Worm (Caenorhabditis elegans) whole organism, mixed stage, embryonic: ENCODE data around the gene rpl-6.

ENCODE experiments used
- M03D4.4 ChIP-seq: sonication (generic microtip); optimal IDR thresholded peaks from 2 replicates; lab custom pipeline; 2017; ENCODE audit warnings: mild to moderate bottlenecking, missing genetic modification characterization, missing compliant biosample characterization
- bed-3 ChIP-seq: fragments of 200-800 bp; sonication (Bioruptor generic); optimal IDR thresholded peaks from 3 replicates; lab custom pipeline; 2018; ENCODE audit warnings: mild to moderate bottlenecking, missing genetic modification characterization, moderate library complexity, missing compliant biosample characterization
- blmp-1 ChIP-seq: fragments of 150-350 bp; optimal IDR thresholded peaks from 2 replicates; lab custom pipeline; 2014; ENCODE audit warnings: missing biosample characterization, missing genetic modification characterization
- ceh-83 ChIP-seq: fragments of 200-800 bp; sonication (Bioruptor generic); optimal IDR thresholded peaks from 2 replicates; lab custom pipeline; 2018; ENCODE audit warnings: mild to moderate bottlenecking, missing genetic modification characterization, missing compliant biosample characterization
- ces-1 ChIP-seq: fragments of 150-350 bp; optimal IDR thresholded peaks from 2 replicates; lab custom pipeline; 2014; ENCODE audit warnings: missing biosample characterization, missing genetic modification reagents, missing genetic modification characterization
- drap-1 ChIP-seq: fragments of 200-800 bp; sonication (Bioruptor generic); optimal IDR thresholded peaks from 3 replicates; lab custom pipeline; 2018; ENCODE audit warnings: mild to moderate bottlenecking, missing genetic modification characterization, missing compliant biosample characterization
- elt-1 ChIP-seq: sonication (generic microtip); optimal IDR thresholded peaks from 2 replicates; lab custom pipeline; 2017; ENCODE audit warnings: missing genetic modification characterization, mild to moderate bottlenecking, missing compliant biosample characterization, antibody characterized with exemption, moderate library complexity, borderline replicate concordance; ENCODE audit not compliant: insufficient read depth
- elt-3 ChIP-seq: fragments of 150-350 bp; optimal IDR thresholded peaks from 2 replicates; lab custom pipeline; 2014; ENCODE audit warnings: missing biosample characterization, missing genetic modification characterization
- flh-1 ChIP-seq: fragments of 200-800 bp; sonication (Bioruptor generic); optimal IDR thresholded peaks from 2 replicates; lab custom pipeline; 2018; ENCODE audit warnings: mild to moderate bottlenecking, missing genetic modification characterization, moderate library complexity, missing compliant biosample characterization
- ham-2 ChIP-seq: fragments of 200-800 bp; sonication (Bioruptor generic); optimal IDR thresholded peaks from 2 replicates; lab custom pipeline; 2018; ENCODE audit warnings: mild to moderate bottlenecking, missing genetic modification characterization, missing compliant biosample characterization
- hlh-1 ChIP-seq: fragments of 150-350 bp; optimal IDR thresholded peaks from 2 replicates; lab custom pipeline; 2014; ENCODE audit warnings: missing biosample characterization, missing genetic modification reagents, missing genetic modification characterization
- lin-13 ChIP-seq: fragments of 150-350 bp; optimal IDR thresholded peaks from 2 replicates; lab custom pipeline; 2014; ENCODE audit warnings: missing biosample characterization, missing genetic modification characterization
- lin-32 ChIP-seq: fragments of 200-800 bp; sonication (Bioruptor generic); optimal IDR thresholded peaks from 2 replicates; lab custom pipeline; 2018; ENCODE audit warnings: mild to moderate bottlenecking, missing genetic modification characterization, missing compliant biosample characterization
- lsy-2 ChIP-seq: fragments of 150-350 bp; optimal IDR thresholded peaks from 2 replicates; lab custom pipeline; 2014; ENCODE audit warnings: missing biosample characterization, missing genetic modification characterization
- mab-5 ChIP-seq: fragments of 150-350 bp; optimal IDR thresholded peaks from 2 replicates; lab custom pipeline; 2014; ENCODE audit warnings: missing biosample characterization, missing genetic modification characterization
- mep-1 ChIP-seq: fragments of 150-350 bp; optimal IDR thresholded peaks from 2 replicates; lab custom pipeline; 2017; ENCODE audit warnings: missing biosample characterization, missing genetic modification reagents, missing genetic modification characterization, inconsistent platforms
- mls-2 ChIP-seq: sonication (generic microtip); optimal IDR thresholded peaks from 2 replicates; lab custom pipeline; 2016; ENCODE audit warnings: mild to moderate bottlenecking, missing genetic modification characterization, moderate library complexity, missing compliant biosample characterization
- nhr-12 ChIP-seq: fragments of 150-350 bp; optimal IDR thresholded peaks from 2 replicates; lab custom pipeline; 2014; ENCODE audit warnings: missing biosample characterization, missing genetic modification characterization
- nhr-2 ChIP-seq: fragments of 150-350 bp; optimal IDR thresholded peaks from 2 replicates; lab custom pipeline; 2014; ENCODE audit warnings: missing biosample characterization, missing genetic modification characterization
- nhr-237 ChIP-seq: fragments of 150-350 bp; optimal IDR thresholded peaks from 2 replicates; lab custom pipeline; 2014; ENCODE audit warnings: missing biosample characterization, missing genetic modification characterization
- nhr-28 ChIP-seq: fragments of 150-350 bp; optimal IDR thresholded peaks from 2 replicates; lab custom pipeline; 2014; ENCODE audit warnings: missing biosample characterization, missing genetic modification characterization
- nhr-76 ChIP-seq: sonication (generic microtip); optimal IDR thresholded peaks from 2 replicates; lab custom pipeline; 2017; ENCODE audit warnings: missing biosample characterization, missing genetic modification characterization
- pha-4 ChIP-seq: fragments of 150-350 bp; optimal IDR thresholded peaks from 2 replicates; lab custom pipeline; 2018; ENCODE audit warnings: missing biosample characterization, missing genetic modification reagents, missing genetic modification characterization
- sem-2 ChIP-seq: fragments of 200-800 bp; sonication (Bioruptor generic); optimal IDR thresholded peaks from 2 replicates; lab custom pipeline; 2018; ENCODE audit warnings: mild to moderate bottlenecking, missing genetic modification characterization, missing compliant biosample characterization
- snpc-4 ChIP-seq: fragments of 150-350 bp; optimal IDR thresholded peaks from 2 replicates; lab custom pipeline; 2014; ENCODE audit warnings: missing biosample characterization, missing genetic modification characterization
- sptf-1 ChIP-seq: sonication (generic microtip); optimal IDR thresholded peaks from 2 replicates; lab custom pipeline; 2017; ENCODE audit warnings: mild to moderate bottlenecking, missing genetic modification characterization, moderate library complexity, missing compliant biosample characterization
- tbx-8 ChIP-seq: fragments of 200-800 bp; sonication (Bioruptor generic); optimal IDR thresholded peaks from 2 replicates; lab custom pipeline; 2018; ENCODE audit warnings: mild to moderate bottlenecking, missing genetic modification characterization, moderate library complexity, missing compliant biosample characterization
- unc-120 ChIP-seq: sonication (generic microtip); optimal IDR thresholded peaks from 2 replicates; lab custom pipeline; 2017; ENCODE audit warnings: missing genetic modification characterization, missing compliant biosample characterization; ENCODE audit not compliant: poor library complexity, severe bottlenecking
- unc-39 ChIP-seq: fragments of 150-350 bp; optimal IDR thresholded peaks from 2 replicates; lab custom pipeline; 2014; ENCODE audit warnings: missing biosample characterization, missing genetic modification characterization
- unc-62 ChIP-seq: fragments of 150-350 bp; optimal IDR thresholded peaks from 2 replicates; lab custom pipeline; 2014; ENCODE audit warnings: missing biosample characterization, missing genetic modification reagents, missing genetic modification characterization
- zip-8 ChIP-seq: fragments of 150-350 bp; optimal IDR thresholded peaks from 2 replicates; lab custom pipeline; 2014; ENCODE audit warnings: missing biosample characterization, missing genetic modification characterization
- ztf-11 ChIP-seq: fragments of 150-350 bp; optimal IDR thresholded peaks from 2 replicates; lab custom pipeline; 2014; ENCODE audit warnings: missing biosample characterization, missing genetic modification characterization

Gene rpl-6

DNA sequence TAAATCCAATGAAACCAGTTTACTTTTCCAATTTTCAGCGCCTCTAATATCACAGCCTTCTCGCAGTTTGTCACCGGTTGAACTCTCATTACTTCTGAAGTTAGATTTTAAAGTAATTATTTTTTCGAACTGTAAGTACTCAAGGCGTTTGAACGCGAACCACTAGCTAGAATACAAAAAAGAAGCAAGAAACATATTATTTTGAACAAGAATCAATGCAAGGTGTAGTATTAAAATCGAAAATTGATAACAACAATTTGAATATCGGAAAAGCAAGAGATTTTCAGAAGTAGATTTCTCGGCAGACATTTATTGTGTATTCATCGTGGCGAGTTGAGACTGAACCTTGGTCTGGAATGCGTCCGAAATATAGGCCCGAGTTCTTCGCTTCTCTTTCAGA, 10.3 kb upstream of the rpl-6 start, which contains the start of gene exos-9:
Gene exos-9 (minus strand): TSS at position 101 of the 400 bp plus-strand sequence.
- TF ChIP-seq ztf-11, result no peak
- TF ChIP-seq drap-1, result no peak
- TF ChIP-seq nhr-237, result no peak
- TF ChIP-seq lin-32 (GFP tag; lab: Kevin White, UChicago), result no peak
- no peak for TF ChIP-seq unc-62 (GFP tag; lab: Kevin White, UChicago)
- TF ChIP-seq mep-1, result no peak
- TF ChIP-seq mls-2 (tag; lab: Kevin White, UChicago), result no peak
- TF ChIP-seq sptf-1, result no peak
- TF ChIP-seq M03D4.4 (tag; lab: Kevin White, UChicago), result no peak
- no peak for TF ChIP-seq mab-5

DNA sequence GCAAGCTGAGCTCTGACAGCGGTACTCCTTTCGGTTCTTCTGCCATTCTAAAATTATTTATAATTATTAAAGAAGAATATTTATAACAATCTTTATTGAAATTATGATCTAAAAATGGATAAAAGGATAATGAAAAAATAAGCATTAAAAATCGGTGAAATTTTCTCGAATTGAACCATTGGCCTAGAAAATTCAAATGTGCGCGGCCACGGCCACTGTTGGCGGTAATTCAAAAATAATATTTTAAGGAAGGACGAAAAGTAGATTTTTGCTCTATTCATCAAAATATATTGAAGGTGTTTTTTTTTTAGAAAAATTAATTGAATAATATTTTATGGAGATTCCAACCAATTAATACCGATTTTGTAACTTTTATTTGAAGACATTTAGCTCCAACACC, 9.4 kb upstream of the rpl-6 start, which contains the start of gene pfd-5:
Gene pfd-5 (minus strand): TSS at position 47 of the 400 bp plus-strand sequence.
- TF ChIP-seq zip-8 (no peak), nhr-2 (tag; lab: Kevin White, UChicago) (peak; percentile 4), nhr-12 (tag; lab: Kevin White, UChicago) (no peak), lin-32 (GFP tag; lab: Kevin White, UChicago) (no peak), unc-62 (GFP tag; lab: Kevin White, UChicago) (no peak), elt-3 (no peak), nhr-76 (no peak), pha-4 (tag; lab: Kevin White, UChicago) (peak; percentile 24), mab-5 (no peak), ztf-11 (no peak), nhr-237 (peak; percentile 39), flh-1 (no peak), sem-2 (GFP tag; lab: Kevin White, UChicago) (no peak), tbx-8 (GFP tag; lab: Kevin White, UChicago) (no peak), unc-39 (tag; lab: Kevin White, UChicago) (no peak), bed-3 (GFP tag; lab: Kevin White, UChicago) (no peak), snpc-4 (tag; lab: Kevin White, UChicago) (no peak), elt-1 (tag; lab: Kevin White, UChicago) (no peak), lsy-2 (tag; lab: Kevin White, UChicago) (peak; percentile 65), nhr-28 (no peak), sptf-1 (peak; percentile 66), lin-13 (tag; lab: Kevin White, UChicago) (no peak), M03D4.4 (tag; lab: Kevin White, UChicago) (no peak), ces-1 (GFP tag; lab: Kevin White, UChicago) (peak; percentile 28), ham-2 (GFP tag; lab: Kevin White, UChicago) (no peak)

DNA sequence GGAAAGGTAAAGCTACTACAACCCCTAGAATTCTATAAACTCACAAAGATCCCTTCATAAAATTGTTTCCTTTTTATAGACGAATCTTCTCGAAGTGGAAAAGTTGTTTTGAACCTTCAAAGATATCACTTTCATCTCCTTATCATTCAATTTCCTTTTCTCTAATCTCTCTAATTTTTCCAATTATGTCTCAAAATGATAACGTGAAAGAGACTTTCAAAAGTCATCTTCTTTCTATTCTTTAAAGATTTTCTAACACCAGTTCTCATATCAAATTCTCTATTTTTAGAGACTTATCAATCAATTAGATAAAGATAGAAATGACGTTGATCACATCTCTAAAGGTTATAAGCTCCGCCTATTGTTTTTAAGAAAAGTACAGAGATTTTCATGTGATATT, 8.8 kb upstream of the rpl-6 start:
- TF ChIP-seq blmp-1 (tag; lab: Kevin White, UChicago), result peak; percentile 17
- TF ChIP-seq lin-13 (tag; lab: Kevin White, UChicago), result no peak
- TF ChIP-seq ceh-83, result no peak
- TF ChIP-seq mls-2 (tag; lab: Kevin White, UChicago), result no peak
- TF ChIP-seq, all 35 proteins: peak for 1

DNA sequence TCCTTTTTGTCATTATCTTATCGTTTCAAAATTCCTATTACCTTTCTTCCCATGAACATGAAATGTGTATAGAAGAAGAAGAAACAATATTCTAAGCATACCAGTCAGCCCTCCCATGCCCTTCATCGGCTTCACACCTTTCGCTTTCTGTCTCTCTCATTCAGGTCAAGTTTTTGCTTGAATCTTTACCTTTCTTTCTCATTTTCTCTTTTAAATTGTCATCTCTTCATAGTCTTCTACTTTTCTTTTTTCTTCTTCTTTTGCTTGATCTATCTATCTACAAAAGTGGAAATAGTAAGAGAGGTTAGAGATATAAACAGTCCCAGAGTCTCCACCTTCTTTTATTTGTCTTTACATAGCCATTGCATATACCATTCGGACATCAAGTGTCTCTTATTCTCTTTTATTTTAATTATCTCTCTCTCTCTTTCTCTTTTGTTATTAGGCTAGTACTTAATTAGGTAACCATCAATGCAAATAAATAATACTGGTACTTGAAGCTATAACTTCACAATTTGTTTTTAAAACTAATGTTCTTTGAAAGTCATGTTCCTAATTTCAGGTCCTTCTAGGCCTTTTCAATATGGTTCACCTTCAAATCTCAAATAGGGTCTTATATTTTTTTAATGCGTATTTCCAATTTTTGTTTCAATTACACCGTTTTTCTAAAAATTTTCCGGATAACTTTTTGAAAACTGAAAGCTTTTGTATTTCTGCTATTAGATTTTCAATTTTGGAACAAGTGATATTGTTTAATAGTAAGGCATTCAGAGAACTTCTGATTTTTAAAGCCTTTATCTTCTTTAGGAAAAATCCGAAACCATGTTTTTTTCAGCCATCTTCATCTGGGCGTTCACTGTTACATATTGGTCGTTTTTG, 6.6 kb upstream of the rpl-6 start, which contains the start of gene dpy-31:
Gene dpy-31 (plus strand): TSS at position 829 of the 879 bp plus-strand sequence.
- peak; percentile 19 for TF ChIP-seq ham-2 (GFP tag; lab: Kevin White, UChicago)
- TF ChIP-seq nhr-76, result no peak
- peak; percentile 93 for TF ChIP-seq blmp-1 (tag; lab: Kevin White, UChicago)
- no peak for TF ChIP-seq sem-2 (GFP tag; lab: Kevin White, UChicago)
- TF ChIP-seq hlh-1, result no peak
- TF ChIP-seq elt-3, result peak; percentile 24

DNA sequence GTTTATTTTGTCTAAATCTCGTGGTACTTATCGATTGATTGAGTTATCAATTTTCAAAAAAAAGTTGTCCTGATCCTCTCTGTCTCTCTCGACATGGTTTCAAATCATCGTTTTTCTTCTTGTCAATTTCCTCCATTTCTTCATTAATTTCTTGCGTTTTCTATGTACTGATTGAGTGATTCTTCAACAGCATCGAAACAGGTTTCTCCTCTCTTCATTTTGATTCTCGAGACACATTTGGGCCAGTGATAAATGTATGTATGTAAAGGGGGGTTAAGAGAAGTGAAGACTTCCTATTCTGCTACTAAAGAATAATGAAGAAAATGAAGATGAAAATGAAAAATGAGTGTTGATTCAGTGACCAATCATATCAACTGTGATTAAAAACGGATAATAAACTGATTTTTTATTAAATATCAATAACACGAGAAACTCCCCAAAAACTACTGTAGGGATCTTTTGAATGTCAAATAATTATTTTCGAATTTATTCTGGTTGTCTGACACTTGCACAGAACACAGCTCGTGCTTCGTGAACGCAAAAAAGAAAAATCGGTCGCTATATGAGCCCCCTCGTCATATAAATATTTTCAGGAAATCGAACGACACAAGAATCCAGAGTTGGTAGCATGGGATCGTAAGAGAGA, 5.0 kb upstream of the rpl-6 start:
- TF ChIP-seq tbx-8 (GFP tag; lab: Kevin White, UChicago) (no peak), unc-120 (tag; lab: Kevin White, UChicago) (no peak)
